Fruit fly (Drosophila melanogaster) whole organism: ENCODE measurements around the gene Wsck.

Source experiments
- CG8478 ChIP-seq: fragments of >200 bp; optimal IDR thresholded peaks from 2 replicates; lab custom pipeline; 2018; ENCODE audit warnings: inconsistent platforms
- EcR ChIP-seq, 2 experiments: fragments of >200 bp; optimal IDR thresholded peaks; 2 replicates each; lab custom pipeline; 2017; ENCODE audit warnings: missing biosample characterization in 2 of 2, missing genetic modification characterization in 2 of 2, missing genetic modification reagents in 2 of 2
- pan ChIP-seq: fragments of >200 bp; optimal IDR thresholded peaks from 2 replicates; lab custom pipeline; 2017
- psq ChIP-seq: fragments of >200 bp; optimal IDR thresholded peaks from 2 replicates; lab custom pipeline; 2017

dm6 chr3R:24604165-24604564, 25.7 kb downstream of the Wsck start:
- TF ChIP-seq psq (lab: Kevin White, UChicago) (no peak), CG8478 (lab: Kevin White, UChicago) (no peak), pan (lab: Kevin White, UChicago) (no peak), EcR (GFP tag; optimal IDR thresholded peaks at IDR 0.05; lab: Kevin White, UChicago) (no peak)
